Worm (Caenorhabditis elegans) whole organism, young adult: Measurements from ENCODE around the gene C26B9.3.

Source experiments
- B0336.3 ChIP-seq: fragments of 200-800 bp; sonication (Bioruptor generic); IDR thresholded peaks from 2 replicates; pipeline ENCODE4 v1.3.6; 2022; ENCODE audit warnings: missing genetic modification characterization, missing compliant biosample characterization
- C17E4.6 ChIP-seq: fragments of 200-800 bp; sonication (Bioruptor generic); IDR thresholded peaks from 2 replicates; pipeline ENCODE4 v1.3.6; 2022; ENCODE audit warnings: missing genetic modification reagents, missing genetic modification characterization, missing compliant biosample characterization
- F22D6.2 ChIP-seq: sonication (generic microtip); optimal IDR thresholded peaks from 2 replicates; lab custom pipeline; 2016; ENCODE audit warnings: mild to moderate bottlenecking, missing genetic modification characterization, missing compliant biosample characterization
- F23B12.7 ChIP-seq: sonication (generic microtip); optimal IDR thresholded peaks from 2 replicates; lab custom pipeline; 2017; ENCODE audit warnings: missing genetic modification characterization, mild to moderate bottlenecking, missing compliant biosample characterization, antibody characterized with exemption, moderate library complexity; ENCODE audit not compliant: insufficient read depth
- F52B5.7 ChIP-seq: sonication (generic microtip); optimal IDR thresholded peaks from 2 replicates; lab custom pipeline; 2016; ENCODE audit warnings: mild to moderate bottlenecking, missing genetic modification characterization, missing compliant biosample characterization
- K11D2.4 ChIP-seq: fragments of 200-800 bp; sonication (Bioruptor generic); IDR thresholded peaks from 2 replicates; pipeline ENCODE4 v1.3.6; 2022; ENCODE audit warnings: missing genetic modification reagents, missing genetic modification characterization, missing compliant biosample characterization
- T07F8.4 ChIP-seq: sonication (generic microtip); optimal IDR thresholded peaks from 2 replicates; lab custom pipeline; 2016; ENCODE audit warnings: mild to moderate bottlenecking, missing genetic modification characterization, moderate library complexity, missing compliant biosample characterization
- akir-1 ChIP-seq: fragments of 200-800 bp; sonication (Bioruptor generic); optimal IDR thresholded peaks from 2 replicates; lab custom pipeline; 2018; ENCODE audit warnings: mild to moderate bottlenecking, missing genetic modification characterization, moderate library complexity, missing compliant biosample characterization
- ama-1 ChIP-seq, 3 experiments: fragments of 150-350 bp in 1 of 3; sonication (generic microtip) in 2 of 3; optimal IDR thresholded peaks; 2 replicates each; lab custom pipeline; 2014 to 2018; ENCODE audit warnings: missing biosample characterization in 2 of 3, missing genetic modification characterization in 2 of 3, missing genetic modification reagents in 2 of 3
- aptf-2 ChIP-seq: fragments of 200-800 bp; sonication (Bioruptor generic); conservative IDR thresholded peaks from 2 replicates; pipeline ENCODE4 v1.3.6; 2022; ENCODE audit warnings: missing genetic modification reagents, missing genetic modification characterization, missing compliant biosample characterization
- athp-1 ChIP-seq: sonication (generic microtip); optimal IDR thresholded peaks from 2 replicates; lab custom pipeline; 2017; ENCODE audit warnings: mild to moderate bottlenecking, missing genetic modification characterization, missing compliant biosample characterization
- attf-5 ChIP-seq: fragments of 200-800 bp; sonication (Bioruptor generic); optimal IDR thresholded peaks from 2 replicates; lab custom pipeline; 2018; ENCODE audit warnings: mild to moderate bottlenecking, missing genetic modification characterization, missing compliant biosample characterization
- attf-6 ChIP-seq: fragments of 200-800 bp; sonication (Bioruptor generic); IDR thresholded peaks from 2 replicates; pipeline ENCODE4 v1.3.6; 2022; ENCODE audit warnings: missing genetic modification reagents, missing genetic modification characterization, missing compliant biosample characterization
- ceh-91 ChIP-seq: fragments of 200-800 bp; sonication (Bioruptor generic); IDR thresholded peaks from 2 replicates; pipeline ENCODE4 v1.3.6; 2022; ENCODE audit warnings: missing genetic modification reagents, missing genetic modification characterization, missing compliant biosample characterization
- dox-1 ChIP-seq: fragments of 200-800 bp; sonication (Bioruptor generic); IDR thresholded peaks from 2 replicates; pipeline ENCODE4 v1.3.6; 2022; ENCODE audit warnings: missing genetic modification reagents, missing genetic modification characterization, missing compliant biosample characterization
- efl-1 ChIP-seq: fragments of 150-350 bp; optimal IDR thresholded peaks from 2 replicates; lab custom pipeline; 2014; ENCODE audit warnings: missing biosample characterization, missing genetic modification reagents, missing genetic modification characterization
- fkh-3 ChIP-seq: sonication (generic microtip); optimal IDR thresholded peaks from 2 replicates; lab custom pipeline; 2016; ENCODE audit warnings: mild to moderate bottlenecking, missing genetic modification characterization, missing compliant biosample characterization
- hlh-12 ChIP-seq: sonication (generic microtip); optimal IDR thresholded peaks from 2 replicates; lab custom pipeline; 2016; ENCODE audit warnings: missing genetic modification characterization, missing compliant biosample characterization
- hmg-1.2 ChIP-seq: fragments of 200-800 bp; sonication (Bioruptor generic); IDR thresholded peaks from 2 replicates; pipeline ENCODE4 v1.3.6; 2022; ENCODE audit warnings: missing genetic modification reagents, missing genetic modification characterization, missing compliant biosample characterization
- lag-1 ChIP-seq: fragments of 200-800 bp; sonication (Bioruptor generic); IDR thresholded peaks from 2 replicates; pipeline ENCODE4 v1.3.6; 2022; ENCODE audit warnings: missing genetic modification reagents, missing genetic modification characterization, missing compliant biosample characterization
- let-526 ChIP-seq: fragments of 200-800 bp; sonication (Bioruptor generic); IDR thresholded peaks from 2 replicates; pipeline ENCODE4 v1.3.6; 2022; ENCODE audit warnings: missing genetic modification reagents, missing genetic modification characterization, missing compliant biosample characterization
- lir-1 ChIP-seq: fragments of 200-800 bp; sonication (Bioruptor generic); conservative IDR thresholded peaks from 2 replicates; pipeline ENCODE4 v1.3.6; 2022; ENCODE audit warnings: missing genetic modification reagents, missing genetic modification characterization, missing compliant biosample characterization
- lsy-27 ChIP-seq: sonication (generic microtip); optimal IDR thresholded peaks from 2 replicates; lab custom pipeline; 2017; ENCODE audit warnings: missing genetic modification characterization, mild to moderate bottlenecking, missing compliant biosample characterization, antibody characterized with exemption, missing genotype, borderline replicate concordance; ENCODE audit not compliant: insufficient read depth
- nfya-2 ChIP-seq: fragments of 200-800 bp; sonication (Bioruptor generic); IDR thresholded peaks from 2 replicates; pipeline ENCODE4 v1.3.6; 2022; ENCODE audit warnings: missing genetic modification reagents, missing genetic modification characterization, missing compliant biosample characterization
- nhr-27 ChIP-seq: fragments of 200-800 bp; sonication (Bioruptor generic); optimal IDR thresholded peaks from 2 replicates; lab custom pipeline; 2018; ENCODE audit warnings: mild to moderate bottlenecking, missing genetic modification characterization, moderate library complexity, missing compliant biosample characterization
- nhr-80 ChIP-seq: sonication (generic microtip); optimal IDR thresholded peaks from 2 replicates; lab custom pipeline; 2016; ENCODE audit warnings: missing genetic modification characterization, missing compliant biosample characterization
- rec-8 ChIP-seq, 2 experiments: sonication (generic microtip); optimal IDR thresholded peaks; 2 replicates each; lab custom pipeline; 2016; ENCODE audit warnings: mild to moderate bottlenecking in 2 of 2, missing genetic modification characterization in 2 of 2, missing genetic modification reagents in 2 of 2, missing genotype in 2 of 2, missing biosample characterization in 1 of 2, missing compliant biosample characterization in 1 of 2, moderate library complexity in 1 of 2
- rpc-1 ChIP-seq, 2 experiments: fragments of 150-350 bp in 1 of 2; sonication (generic microtip) in 1 of 2; optimal IDR thresholded peaks; 2 replicates each; lab custom pipeline; 2014 to 2018; ENCODE audit warnings: missing biosample characterization in 1 of 2, missing genetic modification characterization in 1 of 2, missing genetic modification reagents in 1 of 2, missing genotype in 1 of 2
- sdz-38 ChIP-seq: sonication (generic microtip); optimal IDR thresholded peaks from 2 replicates; lab custom pipeline; 2016; ENCODE audit warnings: missing genotype, missing genetic modification characterization, missing compliant biosample characterization
- snpc-3.4 ChIP-seq: sonication (generic microtip); optimal IDR thresholded peaks from 2 replicates; lab custom pipeline; 2017; ENCODE audit warnings: missing genetic modification characterization, mild to moderate bottlenecking, missing compliant biosample characterization, antibody characterized with exemption, moderate library complexity, missing genotype, missing genetic modification reagents
- xnd-1 ChIP-seq: sonication (generic microtip); optimal IDR thresholded peaks from 2 replicates; lab custom pipeline; 2016; ENCODE audit warnings: missing genotype, missing genetic modification reagents, missing genetic modification characterization, missing compliant biosample characterization
- ztf-18 ChIP-seq: sonication (generic microtip); optimal IDR thresholded peaks from 2 replicates; lab custom pipeline; 2016; ENCODE audit warnings: missing genotype, mild to moderate bottlenecking, missing genetic modification characterization, missing compliant biosample characterization
- ztf-26 ChIP-seq: sonication (generic microtip); optimal IDR thresholded peaks from 2 replicates; lab custom pipeline; 2017; ENCODE audit warnings: missing genetic modification characterization, missing compliant biosample characterization

The C26B9.3 gene

ce11 chrX:5337959-5338358 lies at the start of gene C26B9.3:
TSS of gene C26B9.3 (plus strand) at chrX:5338301.
- TF ChIP-seq dox-1 (GFP tag; lab: Robert Waterston, UW) (no peak), T07F8.4 (tag; lab: Kevin White, UChicago) (no peak), nhr-27 (tag; lab: Kevin White, UChicago) (no peak), efl-1 (GFP tag; lab: Kevin White, UChicago) (no peak), sdz-38 (tag; lab: Kevin White, UChicago) (no peak), athp-1 (tag; lab: Kevin White, UChicago) (no peak), lir-1 (no peak), F52B5.7 (tag; lab: Kevin White, UChicago) (no peak), aptf-2 (GFP tag; lab: Robert Waterston, UW) (no peak), K11D2.4 (no peak), ztf-26 (tag; lab: Kevin White, UChicago) (no peak), nfya-2 (GFP tag; lab: Robert Waterston, UW) (no peak)

ce11 chrX:5289106-5289505 lies 49.0 kb upstream of the C26B9.3 start:
- no peak for TF ChIP-seq attf-5 (GFP tag; lab: Kevin White, UChicago)
- TF ChIP-seq fkh-3 (tag; lab: Kevin White, UChicago) = no peak
- TF ChIP-seq ama-1 (optimal IDR thresholded peaks at IDR 0.05; lab: Kevin White, UChicago) = no peak
- no peak for TF ChIP-seq ama-1 (GFP tag; optimal IDR thresholded peaks at IDR 0.05; lab: Kevin White, UChicago)
- no peak for TF ChIP-seq attf-6 (GFP tag; lab: Robert Waterston, UW)
- no peak for TF ChIP-seq lsy-27 (tag; lab: Kevin White, UChicago)
- no peak for TF ChIP-seq xnd-1 (tag; lab: Kevin White, UChicago)
- no peak for TF ChIP-seq hmg-1.2 (GFP tag; lab: Robert Waterston, UW)
- TF ChIP-seq ztf-18 = no peak
- TF ChIP-seq rpc-1 (optimal IDR thresholded peaks at IDR 0.05; lab: Kevin White, UChicago) = no peak
- no peak for TF ChIP-seq rpc-1 (tag; optimal IDR thresholded peaks at IDR 0.05; lab: Kevin White, UChicago)
- TF ChIP-seq snpc-3.4 (tag; lab: Kevin White, UChicago) = no peak
- TF ChIP-seq let-526 (GFP tag; lab: Robert Waterston, UW) = no peak
- no peak for TF ChIP-seq athp-1 (tag; lab: Kevin White, UChicago)
- TF ChIP-seq nfya-2 (GFP tag; lab: Robert Waterston, UW) = no peak
- TF ChIP-seq ceh-91 (GFP tag; lab: Robert Waterston, UW) = no peak
- TF ChIP-seq lag-1 (GFP tag; lab: Robert Waterston, UW) = no peak
- TF ChIP-seq F52B5.7 (tag; lab: Kevin White, UChicago) = no peak
- TF ChIP-seq F23B12.7 = no peak

ce11 chrX:5293862-5294261 lies 44.2 kb upstream of the C26B9.3 start:
- TF ChIP-seq F22D6.2 (tag; lab: Kevin White, UChicago) (no peak), hlh-12 (tag; lab: Kevin White, UChicago) (no peak), rpc-1 (optimal IDR thresholded peaks at IDR 0.05; lab: Kevin White, UChicago) (no peak), rpc-1 (tag; optimal IDR thresholded peaks at IDR 0.05; lab: Kevin White, UChicago) (no peak), attf-5 (GFP tag; lab: Kevin White, UChicago) (no peak), B0336.3 (no peak), nhr-80 (tag; lab: Kevin White, UChicago) (no peak), C17E4.6 (GFP tag; lab: Robert Waterston, UW) (no peak), akir-1 (GFP tag; lab: Kevin White, UChicago) (no peak), rec-8 (tag; optimal IDR thresholded peaks at IDR 0.05; lab: Kevin White, UChicago) (no peak)
- TF ChIP-seq, all 124 proteins: peak for 0
